ENCODE assay signal across 6 worm cellular contexts in genomic region chrX:17471703-17472102, ce11.
TF ChIP-seq lines count a peak whose summit lies in the region.

No protein-coding gene starts in this region.

TF ChIP-seq in whole organism, L1 larva, 84 proteins besides CTCF, POLR2A, EP300 and RAD21 (continues in another document):
- TF ChIP-seq unc-86 (tag; optimal IDR thresholded peaks at IDR 0.05; lab: Kevin White, UChicago), result no peak
- no peak for TF ChIP-seq hpl-2 (GFP tag; optimal IDR thresholded peaks at IDR 0.05; lab: Kevin White, UChicago)
- TF ChIP-seq lin-35 (GFP tag; optimal IDR thresholded peaks at IDR 0.05; lab: Kevin White, UChicago), result peak in 1 of 2 experiments; percentile 37
- no peak for TF ChIP-seq hlh-17 (GFP tag; optimal IDR thresholded peaks at IDR 0.05; lab: Kevin White, UChicago; ENCODE audit: borderline replicate concordance)
- TF ChIP-seq unc-130 (tag; optimal IDR thresholded peaks at IDR 0.05; lab: Kevin White, UChicago), result no peak
- TF ChIP-seq nhr-20 (tag; optimal IDR thresholded peaks at IDR 0.05; lab: Kevin White, UChicago), result peak; percentile 44
- peak in 1 of 2 experiments; percentile 18 for TF ChIP-seq mdl-1 (tag; optimal IDR thresholded peaks at IDR 0.05; lab: Kevin White, UChicago)
- TF ChIP-seq mab-9 (GFP tag; IDR thresholded peaks at IDR 0.05; lab: Robert Waterston, UW), result no peak
- no peak for TF ChIP-seq nhr-12 (tag; optimal IDR thresholded peaks at IDR 0.05; lab: Kevin White, UChicago)
- TF ChIP-seq efl-3 (GFP tag; optimal IDR thresholded peaks at IDR 0.05; lab: Kevin White, UChicago), result no peak
- peak; percentile 6 for TF ChIP-seq lin-14 (GFP tag; optimal IDR thresholded peaks at IDR 0.05; lab: Kevin White, UChicago)
- TF ChIP-seq sptf-1 (tag; optimal IDR thresholded peaks at IDR 0.05; lab: Kevin White, UChicago), result no peak
- no peak for TF ChIP-seq snu-23 (GFP tag; optimal IDR thresholded peaks at IDR 0.05; lab: Kevin White, UChicago)
- no peak for TF ChIP-seq fkh-10 (GFP tag; optimal IDR thresholded peaks at IDR 0.05; lab: Kevin White, UChicago)
- no peak for TF ChIP-seq Y116A8C.19 (tag; optimal IDR thresholded peaks at IDR 0.05; lab: Kevin White, UChicago; ENCODE audit: borderline replicate concordance)

TF ChIP-seq in whole organism, L2 larva, 48 proteins besides CTCF, POLR2A, EP300 and RAD21 (continues in another document):
- TF ChIP-seq nhr-129 (tag; optimal IDR thresholded peaks at IDR 0.05; lab: Kevin White, UChicago) (peak; percentile 29), skn-1 (tag; optimal IDR thresholded peaks at IDR 0.05; lab: Kevin White, UChicago) (no peak), F13H6.1 (tag; optimal IDR thresholded peaks at IDR 0.05; lab: Kevin White, UChicago) (peak; percentile 61), nhr-12 (tag; optimal IDR thresholded peaks at IDR 0.05; lab: Kevin White, UChicago) (no peak), fos-1 (tag; optimal IDR thresholded peaks at IDR 0.05; lab: Kevin White, UChicago) (peak; percentile 52), C34F6.9 (tag; optimal IDR thresholded peaks at IDR 0.05; lab: Kevin White, UChicago) (no peak), nhr-237 (tag; optimal IDR thresholded peaks at IDR 0.05; lab: Kevin White, UChicago) (no peak), alr-1 (tag; optimal IDR thresholded peaks at IDR 0.05; lab: Kevin White, UChicago) (no peak), elt-1 (tag; optimal IDR thresholded peaks at IDR 0.05; lab: Kevin White, UChicago) (no peak), blmp-1 (tag; optimal IDR thresholded peaks at IDR 0.05; lab: Kevin White, UChicago; ENCODE audit: insufficient read depth) (no peak), crh-2 (tag; optimal IDR thresholded peaks at IDR 0.05; lab: Kevin White, UChicago) (peak; percentile 51), egl-27 (tag; optimal IDR thresholded peaks at IDR 0.05; lab: Kevin White, UChicago) (no peak), mab-5 (tag; optimal IDR thresholded peaks at IDR 0.05; lab: Kevin White, UChicago) (no peak), nhr-77 (tag; optimal IDR thresholded peaks at IDR 0.05; lab: Kevin White, UChicago) (no peak), unc-55 (GFP tag; optimal IDR thresholded peaks at IDR 0.05; lab: Kevin White, UChicago) (no peak), lin-13 (GFP tag; optimal IDR thresholded peaks at IDR 0.05; lab: Kevin White, UChicago) (no peak)

TF ChIP-seq in whole organism, L3 larva, 47 proteins besides CTCF, POLR2A, EP300 and RAD21:
- TF ChIP-seq jun-1 (tag; optimal IDR thresholded peaks at IDR 0.05; lab: Kevin White, UChicago), result peak; percentile 87
- peak; percentile 68 for TF ChIP-seq pha-4 (tag; optimal IDR thresholded peaks at IDR 0.05; lab: Kevin White, UChicago)
- peak; percentile 87 for TF ChIP-seq pqm-1 (tag; optimal IDR thresholded peaks at IDR 0.05; lab: Kevin White, UChicago)
- TF ChIP-seq elt-2 (tag; optimal IDR thresholded peaks at IDR 0.05; lab: Kevin White, UChicago), result peak; percentile 95
- TF ChIP-seq ceh-9 (tag; optimal IDR thresholded peaks at IDR 0.05; lab: Kevin White, UChicago), result no peak

TF ChIP-seq in whole organism, L4 larva, 104 proteins besides CTCF, POLR2A, EP300 and RAD21:
- TF ChIP-seq daf-19 (GFP tag; conservative IDR thresholded peaks at IDR 0.05; lab: Robert Waterston, UW), result no peak
- no peak for TF ChIP-seq T20F7.1 (GFP tag; optimal IDR thresholded peaks at IDR 0.05; lab: Kevin White, UChicago)
- no peak for TF ChIP-seq daf-16 (GFP tag; optimal IDR thresholded peaks at IDR 0.05; lab: Kevin White, UChicago)
- peak; percentile 78 for TF ChIP-seq daf-16 (tag; optimal IDR thresholded peaks at IDR 0.05; lab: Kevin White, UChicago)
- TF ChIP-seq ceh-82 (tag; optimal IDR thresholded peaks at IDR 0.05; lab: Kevin White, UChicago), result no peak
- no peak for TF ChIP-seq ceh-62 (tag; optimal IDR thresholded peaks at IDR 0.05; lab: Kevin White, UChicago)
- TF ChIP-seq dmd-6 (GFP tag; IDR thresholded peaks at IDR 0.05; lab: Robert Waterston, UW), result peak; percentile 69
- peak; percentile 62 for TF ChIP-seq nhr-28 (tag; optimal IDR thresholded peaks at IDR 0.05; lab: Kevin White, UChicago)
- peak; percentile 65 for TF ChIP-seq hlh-11 (tag; optimal IDR thresholded peaks at IDR 0.05; lab: Kevin White, UChicago)
- TF ChIP-seq zip-11 (GFP tag; IDR thresholded peaks at IDR 0.05; lab: Robert Waterston, UW), result no peak
- TF ChIP-seq rbr-2 (tag; optimal IDR thresholded peaks at IDR 0.05; lab: Kevin White, UChicago), result no peak
- peak; percentile 51 for TF ChIP-seq hlh-30 (tag; optimal IDR thresholded peaks at IDR 0.05; lab: Kevin White, UChicago; ENCODE audit: insufficient read depth)
- TF ChIP-seq dve-1 (tag; optimal IDR thresholded peaks at IDR 0.05; lab: Kevin White, UChicago; ENCODE audit: insufficient read depth), result peak; percentile 68
- peak; percentile 33 to 56 for TF ChIP-seq mdl-1 (tag; optimal IDR thresholded peaks at IDR 0.05; lab: Kevin White, UChicago)
- TF ChIP-seq nhr-48 (tag; optimal IDR thresholded peaks at IDR 0.05; lab: Kevin White, UChicago), result peak; percentile 5
- TF ChIP-seq R02D3.7 (tag; optimal IDR thresholded peaks at IDR 0.05; lab: Kevin White, UChicago), result no peak
- peak; percentile 84 for TF ChIP-seq pqm-1 (tag; optimal IDR thresholded peaks at IDR 0.05; lab: Kevin White, UChicago)
- peak; percentile 45 for TF ChIP-seq nhr-77 (tag; optimal IDR thresholded peaks at IDR 0.05; lab: Kevin White, UChicago)
- TF ChIP-seq F26F4.8 (GFP tag; conservative IDR thresholded peaks at IDR 0.05; lab: Robert Waterston, UW), result no peak
TF ChIP-seq in whole organism, L4 larva: peak in this region for 10.

TF ChIP-seq in whole organism, late embryonic, 69 proteins besides CTCF, POLR2A, EP300 and RAD21:
- TF ChIP-seq tbx-7 (tag; optimal IDR thresholded peaks at IDR 0.05; lab: Kevin White, UChicago) (no peak), sox-4 (tag; optimal IDR thresholded peaks at IDR 0.05; lab: Kevin White, UChicago) (no peak), elt-2 (tag; optimal IDR thresholded peaks at IDR 0.05; lab: Kevin White, UChicago) (peak; percentile 73)
TF ChIP-seq in whole organism, late embryonic: peak in this region for 1.

TF ChIP-seq in whole organism, young adult, 124 proteins besides CTCF, POLR2A, EP300 and RAD21:
- no peak for TF ChIP-seq snpc-1.1 (tag; optimal IDR thresholded peaks at IDR 0.05; lab: Kevin White, UChicago; ENCODE audit: insufficient read depth)
- no peak for TF ChIP-seq somi-1 (GFP tag; optimal IDR thresholded peaks at IDR 0.05; lab: Kevin White, UChicago)
- no peak for TF ChIP-seq zim-3 (tag; optimal IDR thresholded peaks at IDR 0.05; lab: Kevin White, UChicago)
- no peak for TF ChIP-seq pbrm-1 (GFP tag; IDR thresholded peaks at IDR 0.05; lab: Robert Waterston, UW)
- TF ChIP-seq Y67H2A.10 (GFP tag; conservative IDR thresholded peaks at IDR 0.05; lab: Robert Waterston, UW), result no peak
- TF ChIP-seq sea-2 (GFP tag; IDR thresholded peaks at IDR 0.05; lab: Robert Waterston, UW), result no peak
- peak; percentile 25; the same call in 1 of the 2 replicates for TF ChIP-seq dox-1 (GFP tag; IDR thresholded peaks at IDR 0.05; lab: Robert Waterston, UW)
- TF ChIP-seq F37B4.10 (GFP tag; IDR thresholded peaks at IDR 0.05; lab: Robert Waterston, UW), result no peak
- no peak for TF ChIP-seq hrde-1 (tag; optimal IDR thresholded peaks at IDR 0.05; lab: Kevin White, UChicago; ENCODE audit: borderline replicate concordance)
- TF ChIP-seq ceh-58 (GFP tag; IDR thresholded peaks at IDR 0.05; lab: Robert Waterston, UW), result no peak
- TF ChIP-seq F33H1.4 (GFP tag; IDR thresholded peaks at IDR 0.05; lab: Robert Waterston, UW), result no peak
- peak; percentile 6 for TF ChIP-seq K12H6.12 (tag; optimal IDR thresholded peaks at IDR 0.05; lab: Kevin White, UChicago)
- TF ChIP-seq madf-3 (GFP tag; IDR thresholded peaks at IDR 0.05; lab: Robert Waterston, UW), result no peak
- TF ChIP-seq nfya-1 (tag; optimal IDR thresholded peaks at IDR 0.05; lab: Kevin White, UChicago; ENCODE audit: borderline replicate concordance, insufficient read depth), result no peak
- TF ChIP-seq hmg-1.2 (GFP tag; IDR thresholded peaks at IDR 0.05; lab: Robert Waterston, UW), result no peak
- TF ChIP-seq lin-35 (GFP tag; optimal IDR thresholded peaks at IDR 0.05; lab: Kevin White, UChicago), result no peak
- TF ChIP-seq F49E8.2 (tag; optimal IDR thresholded peaks at IDR 0.05; lab: Kevin White, UChicago; ENCODE audit: insufficient read depth), result no peak
- no peak for TF ChIP-seq nfyb-1 (GFP tag; IDR thresholded peaks at IDR 0.05; lab: Robert Waterston, UW)
- no peak for TF ChIP-seq cebp-2 (GFP tag; IDR thresholded peaks at IDR 0.05; lab: Robert Waterston, UW)
- TF ChIP-seq atf-7 (tag; optimal IDR thresholded peaks at IDR 0.05; lab: Kevin White, UChicago), result no peak
- no peak for TF ChIP-seq ZK185.1 (tag; optimal IDR thresholded peaks at IDR 0.05; lab: Kevin White, UChicago; ENCODE audit: poor library complexity, severe bottlenecking)
- TF ChIP-seq dpl-1 (GFP tag; optimal IDR thresholded peaks at IDR 0.05; lab: Kevin White, UChicago), result no peak
- TF ChIP-seq let-526 (GFP tag; IDR thresholded peaks at IDR 0.05; lab: Robert Waterston, UW), result no peak
- TF ChIP-seq attf-3 (GFP tag; conservative IDR thresholded peaks at IDR 0.05; lab: Robert Waterston, UW), result no peak
- TF ChIP-seq aptf-3 (GFP tag; IDR thresholded peaks at IDR 0.05; lab: Robert Waterston, UW), result no peak
- TF ChIP-seq cebp-1 (GFP tag; IDR thresholded peaks at IDR 0.05; lab: Robert Waterston, UW), result no peak
- TF ChIP-seq cebp-1 (tag; optimal IDR thresholded peaks at IDR 0.05; lab: Kevin White, UChicago), result peak; percentile 26
- 0 out of 2 replicates have a peak, but pooled peaks have one; percentile 37 for TF ChIP-seq ekl-4 (GFP tag; IDR thresholded peaks at IDR 0.05; lab: Robert Waterston, UW)
- TF ChIP-seq F39B2.1 (GFP tag; IDR thresholded peaks at IDR 0.05; lab: Robert Waterston, UW), result no peak
- peak; percentile 64 for TF ChIP-seq nhr-80 (tag; optimal IDR thresholded peaks at IDR 0.05; lab: Kevin White, UChicago)
- TF ChIP-seq die-1 (tag; optimal IDR thresholded peaks at IDR 0.05; lab: Kevin White, UChicago), result no peak
- no peak for TF ChIP-seq K11D2.4 (GFP tag; IDR thresholded peaks at IDR 0.05; lab: Robert Waterston, UW)
